Fruit fly (Drosophila melanogaster) whole organism, embryonic: ENCODE results near the gene Mco4.

Experiments
- Atf-2 ChIP-seq: fragments of 200-800 bp; sonication (Bioruptor generic); optimal IDR thresholded peaks from 2 replicates; lab custom pipeline; 2016; ENCODE audit warnings: missing biosample characterization, missing genetic modification characterization
- CG10267 ChIP-seq: fragments of 200-800 bp; sonication (Bioruptor generic); optimal IDR thresholded peaks from 2 replicates; lab custom pipeline; 2018; ENCODE audit warnings: missing biosample characterization, mild to moderate bottlenecking, missing genetic modification characterization, moderate library complexity
- CG10654 ChIP-seq: fragments of 200-800 bp; sonication (Bioruptor generic); optimal IDR thresholded peaks from 2 replicates; lab custom pipeline; 2016; ENCODE audit warnings: missing biosample characterization, missing genetic modification characterization
- CG12219 ChIP-seq: fragments of 200-800 bp; sonication (Bioruptor generic); optimal IDR thresholded peaks from 3 replicates; lab custom pipeline; 2018; ENCODE audit warnings: missing biosample characterization, mild to moderate bottlenecking, missing genetic modification characterization
- CG12942 ChIP-seq: fragments of 200-800 bp; sonication (Bioruptor generic); optimal IDR thresholded peaks from 3 replicates; lab custom pipeline; 2016; ENCODE audit warnings: missing biosample characterization, missing genetic modification characterization
- CG13287 ChIP-seq: fragments of 200-800 bp; sonication (Bioruptor generic); IDR thresholded peaks from 2 replicates; pipeline ENCODE4 v1.3.6; 2022; ENCODE audit warnings: missing biosample characterization, missing genetic modification characterization; ENCODE audit not compliant: partially characterized antibody
- CG15601 ChIP-seq: fragments of 200-800 bp; sonication (Bioruptor generic); optimal IDR thresholded peaks from 3 replicates; lab custom pipeline; 2019; ENCODE audit warnings: missing biosample characterization, mild to moderate bottlenecking, missing genetic modification characterization, moderate library complexity
- CG17328 ChIP-seq: fragments of 200-800 bp; sonication (Bioruptor generic); IDR thresholded peaks from 2 replicates; pipeline ENCODE4 v1.3.6; 2022; ENCODE audit warnings: missing biosample characterization, missing genetic modification characterization
- CG18011 ChIP-seq: fragments of 200-800 bp; sonication (Bioruptor generic); optimal IDR thresholded peaks from 2 replicates; lab custom pipeline; 2017; ENCODE audit warnings: missing biosample characterization, missing genetic modification characterization, mild to moderate bottlenecking, moderate library complexity, missing genotype
- CG18262 ChIP-seq: fragments of 200-800 bp; optimal IDR thresholded peaks from 3 replicates; lab custom pipeline; 2019; ENCODE audit warnings: missing biosample characterization, mild to moderate bottlenecking, missing genetic modification characterization, moderate library complexity
- CG2199 ChIP-seq: fragments of 200-800 bp; sonication (Bioruptor generic); IDR thresholded peaks from 3 replicates; pipeline ENCODE4 v1.3.6; 2022; ENCODE audit warnings: missing biosample characterization, missing genetic modification characterization
- CG30403 ChIP-seq: fragments of 200-800 bp; sonication (Bioruptor generic); optimal IDR thresholded peaks from 3 replicates; lab custom pipeline; 2016; ENCODE audit warnings: missing biosample characterization, missing genetic modification characterization
- CG3163 ChIP-seq: fragments of 200-800 bp; sonication (Bioruptor generic); optimal IDR thresholded peaks from 3 replicates; lab custom pipeline; 2016; ENCODE audit warnings: missing biosample characterization, missing genetic modification characterization
- CG32772 ChIP-seq: fragments of 200-800 bp; sonication (Bioruptor generic); IDR thresholded peaks from 2 replicates; pipeline ENCODE4 v1.3.6; 2022; ENCODE audit warnings: missing biosample characterization, missing genetic modification characterization
- CG3407 ChIP-seq: fragments of 200-800 bp; sonication (Bioruptor generic); optimal IDR thresholded peaks from 2 replicates; lab custom pipeline; 2018; ENCODE audit warnings: missing biosample characterization, mild to moderate bottlenecking, missing genetic modification characterization
- CG34224 ChIP-seq: fragments of 200-800 bp; sonication (Bioruptor generic); IDR thresholded peaks from 3 replicates; pipeline ENCODE4 v1.3.6; 2022; ENCODE audit warnings: missing biosample characterization, missing genetic modification characterization; ENCODE audit not compliant: partially characterized antibody
- CG3726 ChIP-seq: fragments of 200-800 bp; sonication (Bioruptor generic); IDR thresholded peaks from 3 replicates; pipeline ENCODE4, ENCODE4 v1.3.6; 2022; ENCODE audit warnings: missing biosample characterization, missing genetic modification characterization
- CG6791 ChIP-seq: fragments of 200-800 bp; sonication (Bioruptor generic); IDR thresholded peaks from 3 replicates; pipeline ENCODE4 v1.3.6; 2022; ENCODE audit warnings: missing biosample characterization, missing genetic modification characterization; ENCODE audit not compliant: partially characterized antibody
- CG9609 ChIP-seq: fragments of 200-800 bp; sonication (Bioruptor generic); optimal IDR thresholded peaks from 3 replicates; lab custom pipeline; 2016; ENCODE audit warnings: missing biosample characterization, missing genetic modification characterization
- CG9817 ChIP-seq: fragments of 200-800 bp; sonication (Bioruptor generic); optimal IDR thresholded peaks from 2 replicates; lab custom pipeline; 2018; ENCODE audit warnings: missing biosample characterization, mild to moderate bottlenecking, missing genetic modification characterization, moderate library complexity
- Chrac-16 ChIP-seq: fragments of 200-800 bp; sonication (Bioruptor generic); optimal IDR thresholded peaks from 3 replicates; lab custom pipeline; 2016; ENCODE audit warnings: missing biosample characterization, missing genetic modification characterization
- GATAe ChIP-seq: fragments of 200-800 bp; sonication (Bioruptor generic); conservative IDR thresholded peaks from 2 replicates; pipeline ENCODE4 v1.3.6; 2022; ENCODE audit warnings: missing biosample characterization, missing genetic modification characterization
- Gug ChIP-seq: fragments of 200-800 bp; sonication (Bioruptor generic); IDR thresholded peaks from 4 replicates; pipeline ENCODE4 v1.3.6; 2022; ENCODE audit warnings: missing biosample characterization, missing genetic modification characterization
- HLH54F ChIP-seq: fragments of 200-800 bp; sonication (Bioruptor generic); optimal IDR thresholded peaks from 3 replicates; lab custom pipeline; 2016; ENCODE audit warnings: missing biosample characterization, missing genetic modification characterization
- Hey ChIP-seq: fragments of 200-800 bp; sonication (Bioruptor generic); optimal IDR thresholded peaks from 3 replicates; lab custom pipeline; 2018; ENCODE audit warnings: missing biosample characterization, mild to moderate bottlenecking, missing genetic modification characterization
- Mad ChIP-seq: fragments of 200-800 bp; sonication (Bioruptor generic); optimal IDR thresholded peaks from 2 replicates; lab custom pipeline; 2016; ENCODE audit warnings: missing biosample characterization, missing genetic modification characterization
- Meics ChIP-seq: fragments of 200-800 bp; sonication (Bioruptor generic); optimal IDR thresholded peaks from 2 replicates; lab custom pipeline; 2017; ENCODE audit warnings: missing biosample characterization, mild to moderate bottlenecking, missing genetic modification characterization
- PHDP ChIP-seq: fragments of 200-800 bp; sonication (Bioruptor generic); optimal IDR thresholded peaks from 3 replicates; lab custom pipeline; 2018; ENCODE audit warnings: missing biosample characterization, mild to moderate bottlenecking, missing genetic modification characterization, moderate library complexity
- Ravus ChIP-seq: fragments of 200-800 bp; sonication (Bioruptor generic); IDR thresholded peaks from 2 replicates; pipeline ENCODE4 v1.3.6; 2022; ENCODE audit warnings: missing biosample characterization, missing genetic modification characterization
- Scr ChIP-seq: fragments of 200-800 bp; sonication (Bioruptor generic); IDR thresholded peaks from 2 replicates; pipeline ENCODE4 v1.3.6; 2022; ENCODE audit warnings: missing biosample characterization, missing genetic modification characterization; ENCODE audit not compliant: partially characterized antibody
- Side ChIP-seq: fragments of 200-800 bp; sonication (Bioruptor generic); optimal IDR thresholded peaks from 2 replicates; lab custom pipeline; 2016; ENCODE audit warnings: missing biosample characterization, missing genetic modification characterization
- amos ChIP-seq: fragments of 200-800 bp; sonication (Bioruptor generic); IDR thresholded peaks from 2 replicates; pipeline ENCODE4 v1.3.6; 2022; ENCODE audit warnings: missing biosample characterization, missing genetic modification characterization; ENCODE audit not compliant: partially characterized antibody
- ash1 ChIP-seq: fragments of 200-800 bp; sonication (Bioruptor generic); optimal IDR thresholded peaks from 2 replicates; lab custom pipeline; 2018; ENCODE audit warnings: missing biosample characterization, mild to moderate bottlenecking, missing genetic modification characterization
- btn ChIP-seq: fragments of 200-800 bp; sonication (Bioruptor generic); optimal IDR thresholded peaks from 2 replicates; lab custom pipeline; 2016; ENCODE audit warnings: missing biosample characterization, missing genetic modification characterization
- danr ChIP-seq: fragments of 200-800 bp; sonication (Bioruptor generic); IDR thresholded peaks from 2 replicates; pipeline ENCODE4 v1.3.6; 2022; ENCODE audit warnings: missing biosample characterization, missing genetic modification characterization
- ems ChIP-seq: fragments of 200-800 bp; sonication (Bioruptor generic); optimal IDR thresholded peaks from 3 replicates; lab custom pipeline; 2016; ENCODE audit warnings: missing biosample characterization, missing genetic modification characterization
- her ChIP-seq: fragments of 200-800 bp; sonication (Bioruptor generic); optimal IDR thresholded peaks from 2 replicates; lab custom pipeline; 2016; ENCODE audit warnings: missing biosample characterization, missing genetic modification characterization
- mirr ChIP-seq: fragments of 200-800 bp; sonication (Bioruptor generic); optimal IDR thresholded peaks from 3 replicates; lab custom pipeline; 2018; ENCODE audit warnings: missing biosample characterization, mild to moderate bottlenecking, missing genetic modification characterization
- pita ChIP-seq: fragments of 200-800 bp; sonication (Bioruptor generic); optimal IDR thresholded peaks from 2 replicates; lab custom pipeline; 2017; ENCODE audit warnings: missing biosample characterization, mild to moderate bottlenecking, missing genetic modification characterization
- pros ChIP-seq: fragments of 200-800 bp; sonication (Bioruptor generic); optimal IDR thresholded peaks from 3 replicates; lab custom pipeline; 2019; ENCODE audit warnings: missing biosample characterization, mild to moderate bottlenecking, missing genetic modification characterization, moderate library complexity
- row ChIP-seq: fragments of 200-800 bp; sonication (Bioruptor generic); IDR thresholded peaks from 3 replicates; pipeline ENCODE4 v1.3.6; 2022; ENCODE audit warnings: missing biosample characterization, missing genetic modification characterization
- sc ChIP-seq, 3 experiments: fragments of >200 bp in 2 of 3; fragments of 200-800 bp in 1 of 3; sonication (Bioruptor generic) in 1 of 3; optimal IDR thresholded peaks; 2 replicates in 2 of 3; 3 replicates in 1 of 3; lab custom pipeline; 2017; ENCODE audit warnings: mild to moderate bottlenecking in 1 of 3, missing biosample characterization in 1 of 3, missing genetic modification characterization in 1 of 3, missing genetic modification reagents in 1 of 3
- so ChIP-seq: fragments of 200-800 bp; sonication (Bioruptor generic); IDR thresholded peaks from 3 replicates; pipeline ENCODE4 v1.3.6; 2022; ENCODE audit warnings: missing biosample characterization, missing genetic modification characterization
- stwl ChIP-seq: fragments of 200-800 bp; sonication (Bioruptor generic); optimal IDR thresholded peaks from 3 replicates; lab custom pipeline; 2018; ENCODE audit warnings: missing biosample characterization, mild to moderate bottlenecking, missing genetic modification characterization, moderate library complexity
- tgo ChIP-seq: fragments of 200-800 bp; sonication (Bioruptor generic); IDR thresholded peaks from 3 replicates; pipeline ENCODE4 v1.3.6; 2022; ENCODE audit warnings: missing biosample characterization, missing genetic modification characterization
- trem ChIP-seq: fragments of 200-800 bp; optimal IDR thresholded peaks from 3 replicates; lab custom pipeline; 2019; ENCODE audit warnings: missing biosample characterization, mild to moderate bottlenecking, missing genetic modification characterization, moderate library complexity
- trh ChIP-seq: fragments of 200-800 bp; sonication (Bioruptor generic); optimal IDR thresholded peaks from 2 replicates; lab custom pipeline; 2016; ENCODE audit warnings: missing biosample characterization, missing genetic modification characterization
- zen2 ChIP-seq: fragments of 200-800 bp; sonication (Bioruptor generic); IDR thresholded peaks from 3 replicates; pipeline ENCODE4 v1.3.6; 2022; ENCODE audit warnings: missing biosample characterization, missing genetic modification characterization; ENCODE audit not compliant: partially characterized antibody
- zfh2 ChIP-seq: fragments of 200-800 bp; sonication (Bioruptor generic); optimal IDR thresholded peaks from 2 replicates; lab custom pipeline; 2016; ENCODE audit warnings: missing biosample characterization, missing genetic modification characterization

Mco4 gene

dm6 chrX:17856458-17857277 is 739 bp upstream of the Mco4 start, which contains the start of gene Srx (continued):
- peak; percentile 14; the same call in 1 of the 2 replicates for TF ChIP-seq CG13287 (GFP tag; lab: Robert Waterston, UW)
- no peak for TF ChIP-seq CG17328 (GFP tag; lab: Robert Waterston, UW)
- peak; percentile 12 for TF ChIP-seq zfh2 (GFP tag; lab: Kevin White, UChicago)
- peak; percentile 11 for TF ChIP-seq CG9609 (GFP tag; lab: Kevin White, UChicago)
- no peak for TF ChIP-seq her (GFP tag; lab: Kevin White, UChicago)
- no peak for TF ChIP-seq Gug
- no peak for TF ChIP-seq Chrac-16 (GFP tag; lab: Kevin White, UChicago)
- TF ChIP-seq CG2199 (GFP tag; lab: Robert Waterston, UW): no peak
- TF ChIP-seq pros (GFP tag; lab: Kevin White, UChicago): no peak
- TF ChIP-seq Hey: peak; percentile 23
- TF ChIP-seq Meics: peak; percentile 4
- peak; percentile 54 for TF ChIP-seq CG9817 (tag; lab: Kevin White, UChicago)
- no peak for TF ChIP-seq Atf-2 (GFP tag; lab: Kevin White, UChicago)
- no peak for TF ChIP-seq CG12942
- TF ChIP-seq ems (GFP tag; lab: Kevin White, UChicago): no peak
- TF ChIP-seq CG15601 (tag; lab: Kevin White, UChicago): no peak
- TF ChIP-seq sc (optimal IDR thresholded peaks at IDR 0.05; lab: Kevin White, UChicago): no peak
- no peak for TF ChIP-seq sc (GFP tag; optimal IDR thresholded peaks at IDR 0.05; lab: Kevin White, UChicago)
- TF ChIP-seq CG30403 (GFP tag; lab: Kevin White, UChicago): peak; percentile 28
- peak; percentile 26 for TF ChIP-seq HLH54F (GFP tag; lab: Kevin White, UChicago)
- no peak for TF ChIP-seq pita
- TF ChIP-seq Ravus (GFP tag; lab: Robert Waterston, UW): no peak
- peak; percentile 7 for TF ChIP-seq stwl
- TF ChIP-seq amos (GFP tag; lab: Robert Waterston, UW): no peak
- no peak for TF ChIP-seq CG32772 (GFP tag; lab: Robert Waterston, UW)
- no peak for TF ChIP-seq Side (GFP tag; lab: Kevin White, UChicago)
- no peak for TF ChIP-seq CG3407
- TF ChIP-seq mirr (GFP tag; lab: Kevin White, UChicago): peak; percentile 51
- no peak for TF ChIP-seq CG34224 (GFP tag; lab: Robert Waterston, UW)
- peak; percentile 43; the same call in 2 of the 3 replicates for TF ChIP-seq row (GFP tag; lab: Robert Waterston, UW)
- TF ChIP-seq Scr (GFP tag; lab: Robert Waterston, UW): peak; percentile 26; the same call in 1 of the 2 replicates
- no peak for TF ChIP-seq CG12219 (GFP tag; lab: Kevin White, UChicago)
- no peak for TF ChIP-seq tgo
- no peak for TF ChIP-seq btn (GFP tag; lab: Kevin White, UChicago)
- no peak for TF ChIP-seq zen2 (GFP tag; lab: Robert Waterston, UW)
- 0 out of 3 replicates have a peak, but pooled peaks have one; percentile 35 for TF ChIP-seq so
- no peak for TF ChIP-seq danr
- TF ChIP-seq CG3163: no peak
- TF ChIP-seq CG18011 (GFP tag; lab: Kevin White, UChicago): no peak
- TF ChIP-seq ash1 (GFP tag; lab: Kevin White, UChicago): no peak
- TF ChIP-seq CG10267: peak; percentile 15
- peak; percentile 66 for TF ChIP-seq trem (tag; lab: Kevin White, UChicago)
- TF ChIP-seq CG18262 (tag; lab: Kevin White, UChicago): no peak
- no peak for TF ChIP-seq CG3726
- no peak for TF ChIP-seq trh (GFP tag; lab: Kevin White, UChicago)
- no peak for TF ChIP-seq CG6791 (GFP tag; lab: Robert Waterston, UW)
- no peak for TF ChIP-seq GATAe
- TF ChIP-seq Mad: no peak
- TF ChIP-seq PHDP (tag; lab: Kevin White, UChicago): no peak
- no peak for TF ChIP-seq CG10654 (GFP tag; lab: Kevin White, UChicago)
